Fruit fly (Drosophila melanogaster) whole organism, prepupa: ENCODE data around the gene Scp2.

ENCODE experiments used
- Blimp-1 ChIP-seq: fragments of 200-800 bp; sonication (Bioruptor generic); optimal IDR thresholded peaks from 3 replicates; lab custom pipeline; 2017; ENCODE audit warnings: missing biosample characterization, missing genetic modification characterization, mild to moderate bottlenecking, moderate library complexity, missing genetic modification reagents
- CG10631 ChIP-seq: fragments of 200-800 bp; sonication (Bioruptor generic); optimal IDR thresholded peaks from 2 replicates; lab custom pipeline; 2016; ENCODE audit warnings: missing biosample characterization, missing genetic modification characterization
- CG11294 ChIP-seq: fragments of 200-800 bp; sonication (Bioruptor generic); IDR thresholded peaks from 2 replicates; pipeline ENCODE4 v1.3.6; 2022; ENCODE audit warnings: missing biosample characterization, missing genetic modification characterization
- CG11762 ChIP-seq: fragments of 200-800 bp; sonication (Bioruptor generic); optimal IDR thresholded peaks from 3 replicates; lab custom pipeline; 2016; ENCODE audit warnings: missing biosample characterization, missing genetic modification characterization; ENCODE audit not compliant: insufficient read depth
- CG15336 ChIP-seq: fragments of 200-800 bp; sonication (Bioruptor generic); IDR thresholded peaks from 2 replicates; pipeline ENCODE4 v1.3.6; 2022; ENCODE audit warnings: missing biosample characterization, missing genetic modification characterization
- CG16779 ChIP-seq: fragments of 200-800 bp; sonication (Bioruptor generic); optimal IDR thresholded peaks from 3 replicates; lab custom pipeline; 2017; ENCODE audit warnings: missing biosample characterization, mild to moderate bottlenecking, missing genetic modification characterization
- CG34406 ChIP-seq: fragments of 200-800 bp; sonication (Bioruptor generic); optimal IDR thresholded peaks from 3 replicates; lab custom pipeline; 2016; ENCODE audit warnings: missing biosample characterization, missing genetic modification characterization
- CG3919 ChIP-seq: fragments of 200-800 bp; sonication (Bioruptor generic); optimal IDR thresholded peaks from 3 replicates; lab custom pipeline; 2016; ENCODE audit warnings: missing biosample characterization, missing genetic modification characterization
- CG4318 ChIP-seq: fragments of 200-800 bp; sonication (Bioruptor generic); optimal IDR thresholded peaks from 3 replicates; lab custom pipeline; 2017; ENCODE audit warnings: missing biosample characterization, mild to moderate bottlenecking, missing genetic modification characterization
- CG6163 ChIP-seq: fragments of 200-800 bp; sonication (Bioruptor generic); IDR thresholded peaks from 3 replicates; pipeline ENCODE4 v1.3.6; 2022; ENCODE audit warnings: missing biosample characterization, missing genetic modification characterization
- CG6276 ChIP-seq: fragments of 200-800 bp; sonication (Bioruptor generic); optimal IDR thresholded peaks from 2 replicates; lab custom pipeline; 2017; ENCODE audit warnings: missing biosample characterization, mild to moderate bottlenecking, missing genetic modification characterization
- CG6792 ChIP-seq: fragments of 200-800 bp; sonication (Bioruptor generic); optimal IDR thresholded peaks from 3 replicates; lab custom pipeline; 2016; ENCODE audit warnings: missing biosample characterization, missing genetic modification characterization
- CG6854 ChIP-seq: fragments of 200-800 bp; sonication (Bioruptor generic); optimal IDR thresholded peaks from 2 replicates; lab custom pipeline; 2017; ENCODE audit warnings: missing biosample characterization, mild to moderate bottlenecking, missing genetic modification characterization
- CG8319 ChIP-seq: fragments of 200-800 bp; sonication (Bioruptor generic); optimal IDR thresholded peaks from 3 replicates; lab custom pipeline; 2016; ENCODE audit warnings: missing biosample characterization, missing genetic modification characterization
- CG8632 ChIP-seq: fragments of 200-800 bp; sonication (Bioruptor generic); optimal IDR thresholded peaks from 3 replicates; lab custom pipeline; 2016; ENCODE audit warnings: missing biosample characterization, missing genetic modification characterization
- Eip78C ChIP-seq: fragments of 200-800 bp; sonication (Bioruptor generic); peaks from one replicate; lab custom pipeline; 2016; ENCODE audit warnings: missing biosample characterization, missing genetic modification characterization
- Eip93F ChIP-seq: fragments of 200-800 bp; sonication (Bioruptor generic); optimal IDR thresholded peaks from 2 replicates; lab custom pipeline; 2016; ENCODE audit warnings: missing biosample characterization, mild to moderate bottlenecking, missing genetic modification characterization
- Ets96B ChIP-seq: fragments of 200-800 bp; optimal IDR thresholded peaks from 2 replicates; lab custom pipeline; 2019; ENCODE audit warnings: missing biosample characterization, mild to moderate bottlenecking, missing genetic modification characterization, moderate library complexity
- Gug ChIP-seq: fragments of 200-800 bp; sonication (Bioruptor generic); IDR thresholded peaks from 2 replicates; pipeline ENCODE4 v1.3.6; 2022; ENCODE audit warnings: missing biosample characterization, missing genetic modification characterization
- Hr39 ChIP-seq: fragments of 200-800 bp; sonication (Bioruptor generic); optimal IDR thresholded peaks from 2 replicates; lab custom pipeline; 2016; ENCODE audit warnings: missing biosample characterization, missing genetic modification characterization
- Hr4 ChIP-seq: fragments of 200-800 bp; sonication (Bioruptor generic); optimal IDR thresholded peaks from 3 replicates; lab custom pipeline; 2016; ENCODE audit warnings: missing biosample characterization, missing genetic modification characterization
- Lpt ChIP-seq: fragments of 200-800 bp; sonication (Bioruptor generic); optimal IDR thresholded peaks from 3 replicates; lab custom pipeline; 2016; ENCODE audit warnings: missing biosample characterization, missing genetic modification characterization
- OdsH ChIP-seq: fragments of 200-800 bp; sonication (Bioruptor generic); optimal IDR thresholded peaks from 3 replicates; lab custom pipeline; 2016; ENCODE audit warnings: missing biosample characterization, missing genetic modification characterization
- Smox ChIP-seq: fragments of 200-800 bp; sonication (Bioruptor generic); optimal IDR thresholded peaks from 3 replicates; lab custom pipeline; 2016; ENCODE audit warnings: missing biosample characterization, missing genetic modification characterization
- Sox102F ChIP-seq: fragments of 200-800 bp; sonication (Bioruptor generic); optimal IDR thresholded peaks from 2 replicates; lab custom pipeline; 2016; ENCODE audit warnings: missing biosample characterization, mild to moderate bottlenecking, missing genetic modification characterization
- achi ChIP-seq: fragments of 200-800 bp; sonication (Bioruptor generic); optimal IDR thresholded peaks from 3 replicates; lab custom pipeline; 2016; ENCODE audit warnings: missing biosample characterization, missing genetic modification characterization
- cyc ChIP-seq: fragments of 200-800 bp; sonication (Bioruptor generic); optimal IDR thresholded peaks from 3 replicates; lab custom pipeline; 2016; ENCODE audit warnings: missing biosample characterization, missing genetic modification characterization
- dsx ChIP-seq: fragments of 200-800 bp; optimal IDR thresholded peaks from 3 replicates; lab custom pipeline; 2019; ENCODE audit warnings: missing biosample characterization, mild to moderate bottlenecking, missing genetic modification characterization, moderate library complexity; ENCODE audit not compliant: poor library complexity, severe bottlenecking
- eg ChIP-seq: fragments of 200-800 bp; sonication (Bioruptor generic); IDR thresholded peaks from 3 replicates; pipeline ENCODE4 v1.3.6; 2022; ENCODE audit warnings: missing biosample characterization, missing genetic modification characterization
- esn ChIP-seq: fragments of 200-800 bp; sonication (Bioruptor generic); optimal IDR thresholded peaks from 2 replicates; lab custom pipeline; 2016; ENCODE audit warnings: missing biosample characterization, mild to moderate bottlenecking, missing genetic modification characterization, moderate library complexity
- lz ChIP-seq: fragments of 200-800 bp; sonication (Bioruptor generic); optimal IDR thresholded peaks from 3 replicates; lab custom pipeline; 2016; ENCODE audit warnings: missing biosample characterization, missing genetic modification characterization
- ss ChIP-seq, 2 experiments: fragments of 200-800 bp; sonication (Bioruptor generic); optimal IDR thresholded peaks; 2 replicates in 1 of 2; 3 replicates in 1 of 2; lab custom pipeline; 2017 to 2018; ENCODE audit warnings: mild to moderate bottlenecking in 2 of 2, missing biosample characterization in 2 of 2, missing genetic modification characterization in 2 of 2, moderate library complexity in 1 of 2
- vri ChIP-seq: fragments of 200-800 bp; sonication (Bioruptor generic); optimal IDR thresholded peaks from 3 replicates; lab custom pipeline; 2016; ENCODE audit warnings: missing biosample characterization, mild to moderate bottlenecking, missing genetic modification characterization

The Scp2 gene

dm6 chr3R:16624750-16625549 lies 41.5 kb upstream of the Scp2 start, which contains the start of gene Fas1:
Gene Fas1 (plus strand): TSS chr3R:16625238.
- TF ChIP-seq Hr4 = peak; percentile 15
- peak; percentile 50 for TF ChIP-seq Eip78C (GFP tag; lab: Kevin White, UChicago)
- TF ChIP-seq Gug = no peak
- TF ChIP-seq CG6854 = peak; percentile 38
- TF ChIP-seq ss (GFP tag; optimal IDR thresholded peaks at IDR 0.05; lab: Kevin White, UChicago) = no peak
- peak; percentile 13 for TF ChIP-seq CG3919 (GFP tag; lab: Kevin White, UChicago)
- TF ChIP-seq, all 60 proteins: peak for 4

dm6 chr3R:16624371-16624749 lies 40.9 kb upstream of the Scp2 start, which contains the start of gene Ccdc114:
Gene Ccdc114 (minus strand): TSS chr3R:16624717.
- no peak for TF ChIP-seq vri
- peak; percentile 70 for TF ChIP-seq CG8319 (GFP tag; lab: Kevin White, UChicago)

- no peak for TF ChIP-seq CG6792 (GFP tag; lab: Kevin White, UChicago)
- no peak for TF ChIP-seq Hr4
- TF ChIP-seq esn = no peak
- no peak for TF ChIP-seq CG16779 (tag; lab: Kevin White, UChicago)
- TF ChIP-seq vri = no peak
Observed at dm6 chr3R:16620478-16620877, 37.0 kb upstream of the Scp2 start, which contains the start of gene CG14893. Gene CG14893 (plus strand): TSS chr3R:16620778.

- TF ChIP-seq CG6276 (GFP tag; lab: Kevin White, UChicago) (no peak), Sox102F (GFP tag; lab: Kevin White, UChicago) (no peak), CG34406 (GFP tag; lab: Kevin White, UChicago) (no peak), dsx (no peak), CG11762 (GFP tag; lab: Kevin White, UChicago) (no peak), CG11294 (GFP tag; lab: Robert Waterston, UW) (no peak), cyc (no peak), Ets96B (no peak), Hr39 (no peak), Smox (GFP tag; lab: Kevin White, UChicago) (no peak), lz (no peak), Blimp-1 (GFP tag; lab: Kevin White, UChicago) (no peak), CG8319 (GFP tag; lab: Kevin White, UChicago) (no peak), CG8632 (GFP tag; lab: Kevin White, UChicago) (no peak)
- TF ChIP-seq, all 60 proteins: peak for 0
Observed at dm6 chr3R:16617650-16618049, 34.2 kb upstream of the Scp2 start, which contains the start of gene CG17560. Gene CG17560 (plus strand): TSS chr3R:16617950.

- TF ChIP-seq Lpt (no peak), CG10631 (no peak), esn (no peak), OdsH (GFP tag; lab: Kevin White, UChicago) (no peak), Gug (no peak), CG6163 (no peak), Ets96B (no peak), ss (GFP tag; optimal IDR thresholded peaks at IDR 0.05; lab: Kevin White, UChicago) (no peak), eg (GFP tag; lab: Robert Waterston, UW) (no peak), Sox102F (GFP tag; lab: Kevin White, UChicago) (no peak), Eip93F (no peak), CG4318 (GFP tag; lab: Kevin White, UChicago) (no peak)
Observed at dm6 chr3R:16615009-16615408, 31.5 kb upstream of the Scp2 start, which contains the start of gene CG17562. Gene CG17562 (plus strand): TSS chr3R:16615309.

- TF ChIP-seq achi (GFP tag; lab: Kevin White, UChicago) (peak; percentile 40), CG15336 (no peak)
Observed at dm6 chr3R:16614241-16614640, 30.8 kb upstream of the Scp2 start, which contains the start of gene CG10340. Gene CG10340 (minus strand): TSS chr3R:16614391.
